Worm (Caenorhabditis elegans): Measurements from ENCODE around the gene srj-14.

DNA sequence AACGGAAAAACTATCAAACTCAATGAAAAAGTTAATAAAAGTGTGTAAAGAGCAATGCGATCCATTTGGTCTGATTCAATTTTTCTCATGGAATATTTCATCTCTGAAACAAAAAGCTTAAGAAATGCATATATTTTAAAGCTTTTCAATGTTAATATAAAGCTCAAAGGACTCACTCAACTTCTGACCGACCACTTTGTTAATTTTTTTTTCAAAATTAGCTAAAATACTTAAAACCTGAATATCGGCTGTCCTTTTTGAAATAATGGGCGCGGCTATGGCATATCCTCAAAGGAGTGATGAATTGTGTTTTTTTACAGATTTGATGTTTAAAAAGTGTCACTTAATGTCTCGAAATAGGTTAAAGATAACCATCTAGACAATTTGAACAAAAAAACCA is 20.3 kb downstream of the srj-14 start, which contains the start of gene C02H6.1:
- TF ChIP-seq nfya-1 (tag; optimal IDR thresholded peaks at IDR 0.05) (no peak), dmd-4 (tag; optimal IDR thresholded peaks at IDR 0.05; ENCODE audit: borderline replicate concordance) (no peak), ama-1 (optimal IDR thresholded peaks at IDR 0.05) (no peak), sdc-2 (tag; optimal IDR thresholded peaks at IDR 0.05) (no peak), ahr-1 (tag; optimal IDR thresholded peaks at IDR 0.05) (no peak), tbx-2 (tag; optimal IDR thresholded peaks at IDR 0.05) (no peak)
